Fruit fly (Drosophila melanogaster) S2 (cell line): ENCODE results near the gene CG9672.

ENCODE experiments used
- CG8478 ChIP-seq: fragments of >200 bp; optimal IDR thresholded peaks from 2 replicates; lab custom pipeline; 2018
- CTCF ChIP-seq, 2 experiments: fragments of >200 bp; optimal IDR thresholded peaks; 2 replicates each; lab custom pipeline; 2018

- TF ChIP-seq CG8478 (lab: Kevin White, UChicago), result no peak
- no peak for TF ChIP-seq CTCF (optimal IDR thresholded peaks at IDR 0.05; lab: Kevin White, UChicago)
Measured at dm6 chrX:16745942-16746341, 39.3 kb upstream of the CG9672 start.
